Worm (Caenorhabditis elegans): Measurements from ENCODE around the gene nhr-271.

DNA sequence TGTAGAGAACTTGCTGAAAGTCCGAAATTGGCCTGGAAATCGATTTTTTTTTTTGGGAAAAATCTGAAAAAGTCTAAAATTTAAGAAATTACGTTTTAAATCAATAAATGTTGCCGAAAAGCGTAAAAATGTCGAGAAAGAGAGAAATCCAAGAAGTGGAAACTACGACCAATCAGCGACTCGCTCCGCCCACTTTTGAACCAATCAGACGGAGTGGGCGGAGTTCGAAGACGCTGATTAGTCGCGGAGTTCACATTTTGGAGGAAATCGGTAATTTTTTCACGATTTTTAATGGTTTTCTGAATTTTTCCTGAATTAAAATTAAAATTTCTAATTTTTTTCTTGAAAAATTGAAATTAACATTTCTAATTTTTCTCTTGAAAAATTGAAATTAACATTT lies 40.7 kb downstream of the nhr-271 start:
- no peak for TF ChIP-seq flt-1 (GFP tag; IDR thresholded peaks at IDR 0.05)
- TF ChIP-seq ref-1 (GFP tag; conservative IDR thresholded peaks at IDR 0.05) = no peak
- no peak for TF ChIP-seq ztf-29 (GFP tag; IDR thresholded peaks at IDR 0.05)

All from whole organism, midembryonic.